Fruit fly (Drosophila melanogaster) whole organism, adult: ENCODE results near the gene CG3662.

Experiments used
- CG11617 ChIP-seq: fragments of 200-800 bp; sonication (Bioruptor generic); optimal IDR thresholded peaks from 2 replicates; lab custom pipeline; 2017; ENCODE audit warnings: mild to moderate bottlenecking, missing biosample characterization, missing genetic modification reagents, missing genetic modification characterization
- CG12768 ChIP-seq: fragments of 200-800 bp; sonication (Bioruptor generic); optimal IDR thresholded peaks from 2 replicates; lab custom pipeline; 2017; ENCODE audit warnings: missing biosample characterization, missing genetic modification characterization, mild to moderate bottlenecking, moderate library complexity, missing genetic modification reagents
- CG14711 ChIP-seq: fragments of 200-800 bp; sonication (Bioruptor generic); optimal IDR thresholded peaks from 2 replicates; lab custom pipeline; 2018; ENCODE audit warnings: missing biosample characterization, mild to moderate bottlenecking, missing genetic modification characterization, moderate library complexity
- CG1620 ChIP-seq: fragments of 200-800 bp; sonication (Bioruptor generic); optimal IDR thresholded peaks from 2 replicates; lab custom pipeline; 2016; ENCODE audit warnings: missing biosample characterization, missing genetic modification characterization
- CG33017 ChIP-seq: fragments of 200-800 bp; sonication (Bioruptor generic); optimal IDR thresholded peaks from 2 replicates; lab custom pipeline; 2018; ENCODE audit warnings: missing biosample characterization, mild to moderate bottlenecking, missing genetic modification characterization, moderate library complexity
- CG5204 ChIP-seq: fragments of 200-800 bp; sonication (Bioruptor generic); optimal IDR thresholded peaks from 2 replicates; lab custom pipeline; 2016; ENCODE audit warnings: missing biosample characterization, missing genetic modification characterization
- CG7045 ChIP-seq: fragments of 200-800 bp; sonication (Bioruptor generic); optimal IDR thresholded peaks from 2 replicates; lab custom pipeline; 2017; ENCODE audit warnings: missing biosample characterization, mild to moderate bottlenecking, missing genetic modification characterization
- CG7101 ChIP-seq: fragments of 200-800 bp; sonication (Bioruptor generic); optimal IDR thresholded peaks from 2 replicates; lab custom pipeline; 2018; ENCODE audit warnings: missing biosample characterization, mild to moderate bottlenecking, missing genetic modification characterization, moderate library complexity
- Clk ChIP-seq: fragments of 200-800 bp; sonication (Bioruptor generic); optimal IDR thresholded peaks from 2 replicates; lab custom pipeline; 2017; ENCODE audit warnings: missing biosample characterization, missing genetic modification characterization
- Crg-1 ChIP-seq: fragments of 200-800 bp; sonication (Bioruptor generic); optimal IDR thresholded peaks from 2 replicates; lab custom pipeline; 2016; ENCODE audit warnings: missing biosample characterization, missing genetic modification characterization
- Hr96 ChIP-seq: fragments of 200-800 bp; sonication (Bioruptor generic); optimal IDR thresholded peaks from 2 replicates; lab custom pipeline; 2016; ENCODE audit warnings: missing biosample characterization, missing genetic modification characterization
- Mnt ChIP-seq: fragments of 200-800 bp; sonication (Bioruptor generic); optimal IDR thresholded peaks from 2 replicates; lab custom pipeline; 2016; ENCODE audit warnings: missing biosample characterization, mild to moderate bottlenecking, missing genetic modification characterization
- bab1 ChIP-seq: fragments of 200-800 bp; sonication (Bioruptor generic); optimal IDR thresholded peaks from 3 replicates; lab custom pipeline; 2019; ENCODE audit warnings: missing biosample characterization, mild to moderate bottlenecking, missing genetic modification characterization, moderate library complexity
- cic ChIP-seq: fragments of 200-800 bp; sonication (Bioruptor generic); optimal IDR thresholded peaks from 2 replicates; lab custom pipeline; 2017; ENCODE audit warnings: missing biosample characterization, mild to moderate bottlenecking, missing genetic modification characterization, moderate library complexity
- cnc ChIP-seq, 2 experiments: fragments of >200 bp; optimal IDR thresholded peaks; 2 replicates each; lab custom pipeline; 2017
- kay ChIP-seq: fragments of 200-800 bp; sonication (Bioruptor generic); peaks from one replicate; lab custom pipeline; 2016; ENCODE audit warnings: missing biosample characterization, missing genetic modification characterization, borderline replicate concordance
- ovo ChIP-seq: fragments of 200-800 bp; sonication (Bioruptor generic); optimal IDR thresholded peaks from 2 replicates; lab custom pipeline; 2016; ENCODE audit warnings: missing biosample characterization, missing genetic modification characterization
- pad ChIP-seq: fragments of 200-800 bp; sonication (Bioruptor generic); optimal IDR thresholded peaks from 3 replicates; lab custom pipeline; 2017; ENCODE audit warnings: missing biosample characterization, missing genetic modification characterization, mild to moderate bottlenecking, moderate library complexity, missing genetic modification reagents
- tj ChIP-seq: fragments of 200-800 bp; sonication (Bioruptor generic); optimal IDR thresholded peaks from 3 replicates; lab custom pipeline; 2017; ENCODE audit warnings: missing biosample characterization, mild to moderate bottlenecking, missing genetic modification characterization, moderate library complexity
- toe ChIP-seq: fragments of 200-800 bp; sonication (Bioruptor generic); optimal IDR thresholded peaks from 2 replicates; lab custom pipeline; 2016; ENCODE audit warnings: missing biosample characterization, missing genetic modification characterization

Gene CG3662

DNA sequence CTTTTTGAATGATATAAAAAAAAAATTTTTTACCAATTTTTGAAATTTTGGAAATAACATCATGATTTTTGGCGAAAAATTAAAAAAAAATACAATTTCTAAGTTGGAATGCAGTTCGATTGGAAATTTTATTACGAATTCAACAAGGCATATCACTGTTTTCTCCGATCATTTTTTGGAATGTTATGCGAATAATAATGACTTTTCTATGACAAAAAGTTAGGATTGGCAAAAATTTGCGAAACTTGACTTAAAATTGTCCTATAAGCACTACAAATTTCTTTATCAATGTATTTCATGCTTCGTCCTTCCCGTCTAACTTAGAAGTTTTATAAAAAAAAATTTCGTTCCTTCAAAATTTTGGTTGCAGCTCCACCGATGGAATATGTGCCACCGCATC, 37.1 kb upstream of the CG3662 start, which contains the start of gene CG3544:
TSS of gene CG3544 (plus strand) at position 301 of the 400 bp plus-strand sequence.
- TF ChIP-seq CG7045 (GFP tag; lab: Kevin White, UChicago): no peak

dm6 chr2L:789966-790365, 31.1 kb upstream of the CG3662 start:
- TF ChIP-seq bab1 (GFP tag; lab: Kevin White, UChicago) (no peak), CG7045 (GFP tag; lab: Kevin White, UChicago) (no peak), CG12768 (peak; percentile 38), Crg-1 (GFP tag; lab: Kevin White, UChicago) (no peak), toe (GFP tag; lab: Kevin White, UChicago) (no peak), CG1620 (GFP tag; lab: Kevin White, UChicago) (no peak), Clk (GFP tag; lab: Kevin White, UChicago) (no peak), pad (GFP tag; lab: Kevin White, UChicago) (peak; percentile 42), ovo (GFP tag; lab: Kevin White, UChicago) (no peak), CG14711 (tag; lab: Kevin White, UChicago) (no peak)

dm6 chr2L:790698-791097, 30.4 kb upstream of the CG3662 start, which contains the start of gene Pkg21D:
Gene Pkg21D (minus strand): TSS chr2L:790798.
- TF ChIP-seq CG7045 (GFP tag; lab: Kevin White, UChicago) (no peak), Crg-1 (GFP tag; lab: Kevin White, UChicago) (no peak), CG5204 (GFP tag; lab: Kevin White, UChicago) (no peak), CG1620 (GFP tag; lab: Kevin White, UChicago) (no peak), Hr96 (GFP tag; lab: Kevin White, UChicago) (no peak), kay (GFP tag; lab: Kevin White, UChicago) (no peak), CG33017 (tag; lab: Kevin White, UChicago) (no peak), tj (GFP tag; lab: Kevin White, UChicago) (no peak)

- no peak for TF ChIP-seq CG11617 (GFP tag; lab: Kevin White, UChicago)
- TF ChIP-seq Crg-1 (GFP tag; lab: Kevin White, UChicago): no peak
- TF ChIP-seq CG5204 (GFP tag; lab: Kevin White, UChicago): no peak
- TF ChIP-seq tj (GFP tag; lab: Kevin White, UChicago): no peak
Measured at dm6 chr2L:810277-810676, 10.8 kb upstream of the CG3662 start, which contains the start of gene Nnf1b. Gene Nnf1b (plus strand): TSS chr2L:810577.

DNA sequence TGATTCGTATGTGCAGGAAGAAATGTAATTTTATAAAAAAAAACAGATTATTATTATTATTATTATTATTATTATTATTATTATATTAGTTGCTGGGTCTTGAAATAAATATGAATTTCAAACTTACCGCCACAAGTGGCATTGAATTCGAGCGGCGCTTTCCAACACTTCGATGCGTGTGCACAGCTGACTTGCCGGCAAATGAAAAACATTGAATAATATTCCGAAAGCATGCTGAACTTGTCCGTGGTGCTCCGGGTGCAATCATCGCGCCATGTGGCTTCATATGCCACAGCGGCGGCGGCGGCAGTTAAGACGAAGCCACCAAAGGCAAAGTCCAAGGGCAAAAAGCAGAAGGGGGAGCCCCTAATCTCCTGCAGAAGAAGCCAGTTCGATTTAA, 9.7 kb upstream of the CG3662 start, which contains the start of gene Dbp21E2:
TSS of gene Dbp21E2 (plus strand) at position 180 of the 400 bp plus-strand sequence.
- TF ChIP-seq bab1 (GFP tag; lab: Kevin White, UChicago) (no peak), CG7045 (GFP tag; lab: Kevin White, UChicago) (no peak), cic (GFP tag; lab: Kevin White, UChicago) (no peak), tj (GFP tag; lab: Kevin White, UChicago) (no peak), CG7101 (peak; percentile 32), CG11617 (GFP tag; lab: Kevin White, UChicago) (no peak), Hr96 (GFP tag; lab: Kevin White, UChicago) (no peak), CG33017 (tag; lab: Kevin White, UChicago) (no peak), Mnt (peak; percentile 2), CG14711 (tag; lab: Kevin White, UChicago) (no peak), pad (GFP tag; lab: Kevin White, UChicago) (no peak), kay (GFP tag; lab: Kevin White, UChicago) (no peak), CG12768 (no peak), Clk (GFP tag; lab: Kevin White, UChicago) (no peak)

DNA sequence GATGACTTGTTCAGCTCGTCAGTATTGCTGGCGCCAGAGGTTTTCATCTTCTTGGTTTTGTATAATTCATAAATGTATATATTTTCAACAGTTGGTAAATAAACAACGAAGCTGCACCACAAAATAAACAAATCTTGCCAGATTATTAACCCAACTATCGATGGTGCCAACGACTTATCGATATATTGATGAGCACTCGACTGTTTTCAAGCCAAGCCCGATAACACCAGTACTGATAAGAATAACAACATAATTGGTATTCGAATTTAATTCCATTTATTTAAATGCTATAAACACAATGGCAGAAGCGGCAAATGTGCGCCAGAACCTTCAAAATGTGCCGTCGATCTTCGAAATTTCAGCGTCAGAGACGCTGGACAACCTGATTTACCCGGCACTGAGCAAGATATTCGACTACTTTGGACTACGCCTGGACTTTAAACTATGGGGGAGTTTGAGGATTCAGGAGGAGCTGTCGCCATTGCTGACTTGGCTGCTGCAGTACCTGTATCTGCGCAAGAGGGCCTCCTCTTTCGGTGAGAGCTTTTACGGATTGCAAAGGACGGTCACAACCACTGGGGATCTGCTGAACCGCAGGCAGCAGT, 5.2 kb upstream of the CG3662 start, which contains the start of the genes Saf6 and Pex12:
TSS of gene Saf6 (minus strand) at position 166 of the 605 bp plus-strand sequence.
TSS of gene Pex12 (plus strand) at position 209 of the 605 bp plus-strand sequence.
- no peak for TF ChIP-seq CG5204 (GFP tag; lab: Kevin White, UChicago)
- TF ChIP-seq pad (GFP tag; lab: Kevin White, UChicago): no peak
- no peak for TF ChIP-seq CG14711 (tag; lab: Kevin White, UChicago)
- no peak for TF ChIP-seq CG7045 (GFP tag; lab: Kevin White, UChicago)
- no peak for TF ChIP-seq Crg-1 (GFP tag; lab: Kevin White, UChicago)
- no peak for TF ChIP-seq kay (GFP tag; lab: Kevin White, UChicago)
- peak; percentile 16 for TF ChIP-seq tj (GFP tag; lab: Kevin White, UChicago)
- peak; percentile 11 for TF ChIP-seq CG7101
- peak; percentile 24 for TF ChIP-seq Mnt
- TF ChIP-seq Clk (GFP tag; lab: Kevin White, UChicago): no peak
- TF ChIP-seq ovo (GFP tag; lab: Kevin White, UChicago): no peak
- peak; percentile 37 for TF ChIP-seq bab1 (GFP tag; lab: Kevin White, UChicago)
- TF ChIP-seq Hr96 (GFP tag; lab: Kevin White, UChicago): peak; percentile 12
- TF ChIP-seq cnc (optimal IDR thresholded peaks at IDR 0.05; lab: Kevin White, UChicago): no peak
- peak; percentile 25 for TF ChIP-seq CG12768
- no peak for TF ChIP-seq CG1620 (GFP tag; lab: Kevin White, UChicago)
- TF ChIP-seq cic (GFP tag; lab: Kevin White, UChicago): no peak
- TF ChIP-seq CG33017 (tag; lab: Kevin White, UChicago): no peak
- no peak for TF ChIP-seq toe (GFP tag; lab: Kevin White, UChicago)
- no peak for TF ChIP-seq CG11617 (GFP tag; lab: Kevin White, UChicago)
